Worm (Caenorhabditis elegans) whole organism, young adult: ENCODE results near the gene fbxb-6.

ENCODE experiments used
- B0261.1 ChIP-seq: sonication (generic microtip); optimal IDR thresholded peaks from 2 replicates; lab custom pipeline; 2016; ENCODE audit warnings: mild to moderate bottlenecking, missing genetic modification characterization, moderate library complexity, missing compliant biosample characterization
- F10E7.11 ChIP-seq: sonication (generic microtip); optimal IDR thresholded peaks from 2 replicates; lab custom pipeline; 2017; ENCODE audit warnings: mild to moderate bottlenecking, missing genetic modification characterization, moderate library complexity, missing compliant biosample characterization
- F49E8.2 ChIP-seq: sonication (generic microtip); optimal IDR thresholded peaks from 3 replicates; lab custom pipeline; 2017; ENCODE audit warnings: missing genetic modification characterization, mild to moderate bottlenecking, missing compliant biosample characterization, antibody characterized with exemption, moderate library complexity; ENCODE audit not compliant: insufficient read depth
- T07F8.4 ChIP-seq: sonication (generic microtip); optimal IDR thresholded peaks from 2 replicates; lab custom pipeline; 2016; ENCODE audit warnings: mild to moderate bottlenecking, missing genetic modification characterization, moderate library complexity, missing compliant biosample characterization
- ama-1 ChIP-seq, 3 experiments: fragments of 150-350 bp in 1 of 3; sonication (generic microtip) in 2 of 3; optimal IDR thresholded peaks; 2 replicates each; lab custom pipeline; 2014 to 2018; ENCODE audit warnings: missing biosample characterization in 2 of 3, missing genetic modification characterization in 2 of 3, missing genetic modification reagents in 2 of 3
- attf-5 ChIP-seq: fragments of 200-800 bp; sonication (Bioruptor generic); optimal IDR thresholded peaks from 2 replicates; lab custom pipeline; 2018; ENCODE audit warnings: mild to moderate bottlenecking, missing genetic modification characterization, missing compliant biosample characterization
- bed-2 ChIP-seq: fragments of 200-800 bp; sonication (Bioruptor generic); IDR thresholded peaks from 2 replicates; pipeline ENCODE4 v1.3.6; 2022; ENCODE audit warnings: missing genetic modification reagents, missing genetic modification characterization, missing compliant biosample characterization
- dox-1 ChIP-seq: fragments of 200-800 bp; sonication (Bioruptor generic); IDR thresholded peaks from 2 replicates; pipeline ENCODE4 v1.3.6; 2022; ENCODE audit warnings: missing genetic modification reagents, missing genetic modification characterization, missing compliant biosample characterization
- efl-1 ChIP-seq: fragments of 150-350 bp; optimal IDR thresholded peaks from 2 replicates; lab custom pipeline; 2014; ENCODE audit warnings: missing biosample characterization, missing genetic modification reagents, missing genetic modification characterization
- ets-4 ChIP-seq: fragments of 200-800 bp; sonication (Bioruptor generic); optimal IDR thresholded peaks from 2 replicates; lab custom pipeline; 2018; ENCODE audit warnings: mild to moderate bottlenecking, missing genetic modification characterization, missing compliant biosample characterization
- let-607 ChIP-seq, 2 experiments: fragments of 200-800 bp in 1 of 2; sonication (Bioruptor generic) in 1 of 2; sonication (generic microtip) in 1 of 2; optimal IDR thresholded peaks; 2 replicates each; lab custom pipeline; 2016 to 2018; ENCODE audit warnings: mild to moderate bottlenecking in 2 of 2, missing compliant biosample characterization in 2 of 2, missing genetic modification characterization in 2 of 2, moderate library complexity in 2 of 2, missing genotype in 1 of 2
- madf-10 ChIP-seq: sonication (generic microtip); optimal IDR thresholded peaks from 2 replicates; lab custom pipeline; 2016; ENCODE audit warnings: mild to moderate bottlenecking, missing genetic modification characterization, missing compliant biosample characterization
- nhr-179 ChIP-seq: sonication (generic microtip); optimal IDR thresholded peaks from 2 replicates; lab custom pipeline; 2016; ENCODE audit warnings: mild to moderate bottlenecking, missing genetic modification characterization, missing compliant biosample characterization
- tlf-1 ChIP-seq: fragments of 200-800 bp; sonication (Bioruptor generic); optimal IDR thresholded peaks from 2 replicates; lab custom pipeline; 2018; ENCODE audit warnings: mild to moderate bottlenecking, missing genetic modification characterization, missing compliant biosample characterization

DNA sequence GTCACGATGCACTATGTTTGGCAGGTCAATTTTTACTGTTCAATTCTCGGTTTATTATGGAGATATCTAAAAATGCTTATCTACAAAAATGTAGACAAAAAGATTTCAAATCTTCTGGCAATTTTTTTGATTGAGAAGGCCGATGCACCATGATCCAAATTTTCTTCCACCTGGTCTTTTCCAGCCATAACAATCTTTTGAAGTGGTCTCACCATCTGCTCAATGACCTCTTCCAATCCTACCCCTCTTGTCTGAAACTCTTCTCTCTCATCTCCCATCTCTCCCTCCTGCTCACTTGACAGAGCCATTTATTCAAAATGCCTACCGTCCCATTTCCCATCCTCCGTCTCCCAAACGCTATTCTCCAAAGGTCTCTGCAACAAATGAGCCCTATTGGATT, 13.2 kb upstream of the fbxb-6 start, which contains the start of gene fbxb-35:
- no peak for TF ChIP-seq tlf-1 (GFP tag; lab: Kevin White, UChicago)
- TF ChIP-seq bed-2: no peak
- TF ChIP-seq nhr-179 (tag; lab: Kevin White, UChicago): no peak
- no peak for TF ChIP-seq F49E8.2 (tag; lab: Kevin White, UChicago)
- no peak for TF ChIP-seq let-607 (tag; optimal IDR thresholded peaks at IDR 0.05; lab: Kevin White, UChicago)
- no peak for TF ChIP-seq attf-5 (GFP tag; lab: Kevin White, UChicago)
- TF ChIP-seq ama-1 (optimal IDR thresholded peaks at IDR 0.05; lab: Kevin White, UChicago): no peak
- no peak for TF ChIP-seq ama-1 (GFP tag; optimal IDR thresholded peaks at IDR 0.05; lab: Kevin White, UChicago)
- TF ChIP-seq F10E7.11 (tag; lab: Kevin White, UChicago): no peak
- no peak for TF ChIP-seq B0261.1 (tag; lab: Kevin White, UChicago)
- no peak for TF ChIP-seq dox-1 (GFP tag; lab: Robert Waterston, UW)
- TF ChIP-seq efl-1 (GFP tag; lab: Kevin White, UChicago): no peak
- TF ChIP-seq madf-10 (tag; lab: Kevin White, UChicago): no peak
- no peak for TF ChIP-seq ets-4 (GFP tag; lab: Kevin White, UChicago)
- TF ChIP-seq T07F8.4 (tag; lab: Kevin White, UChicago): no peak
